Comparison of ENCODE assay signal across 1 fruit fly cellular context in genomic region chr2L:7294964-7295363, dm6.
TF ChIP-seq lines count a peak whose summit lies in the region.

No protein-coding gene starts in this region.

TF ChIP-seq in whole organism, embryonic, 481 proteins besides CTCF, POLR2A, EP300 and RAD21 (continued from another document and continues in another):
- TF ChIP-seq NfI (GFP tag; optimal IDR thresholded peaks at IDR 0.05; lab: Kevin White, UChicago) (no peak), nerfin-1 (tag; optimal IDR thresholded peaks at IDR 0.05; lab: Kevin White, UChicago) (peak; percentile 30), slou (GFP tag; optimal IDR thresholded peaks at IDR 0.05; lab: Kevin White, UChicago) (no peak), ssp (GFP tag; IDR thresholded peaks at IDR 0.05; lab: Robert Waterston, UW) (no peak), tll (GFP tag; optimal IDR thresholded peaks at IDR 0.05; lab: Kevin White, UChicago) (no peak), lmd (GFP tag; IDR thresholded peaks at IDR 0.05; lab: Robert Waterston, UW) (no peak), kay (GFP tag; optimal IDR thresholded peaks at IDR 0.05; lab: Kevin White, UChicago) (no peak), CG10147 (GFP tag; optimal IDR thresholded peaks at IDR 0.05; lab: Kevin White, UChicago) (no peak), CG2889 (GFP tag; IDR thresholded peaks at IDR 0.05; lab: Robert Waterston, UW) (no peak), CG6654 (GFP tag; optimal IDR thresholded peaks at IDR 0.05; lab: Kevin White, UChicago) (peak; percentile 5), CG11723 (GFP tag; optimal IDR thresholded peaks at IDR 0.05; lab: Kevin White, UChicago) (no peak), CG7839 (tag; optimal IDR thresholded peaks at IDR 0.05; lab: Kevin White, UChicago) (peak; percentile 10), tx (GFP tag; optimal IDR thresholded peaks at IDR 0.05; lab: Kevin White, UChicago) (no peak), CG8765 (GFP tag; IDR thresholded peaks at IDR 0.05; lab: Robert Waterston, UW) (no peak), CG15514 (GFP tag; optimal IDR thresholded peaks at IDR 0.05; lab: Kevin White, UChicago) (no peak), dpn (GFP tag; optimal IDR thresholded peaks at IDR 0.05; lab: Kevin White, UChicago) (peak in 1 of 2 experiments; percentile 29), trem (tag; optimal IDR thresholded peaks at IDR 0.05; lab: Kevin White, UChicago) (peak; percentile 38), CG8478 (optimal IDR thresholded peaks at IDR 0.05; lab: Kevin White, UChicago) (no peak), CG1832 (GFP tag; optimal IDR thresholded peaks at IDR 0.05; lab: Kevin White, UChicago) (no peak), gcm (GFP tag; optimal IDR thresholded peaks at IDR 0.05; lab: Kevin White, UChicago) (peak; percentile 53), CG13296 (GFP tag; optimal IDR thresholded peaks at IDR 0.05; lab: Kevin White, UChicago) (no peak), E2f1 (GFP tag; IDR thresholded peaks at IDR 0.05; lab: Robert Waterston, UW) (no peak), ewg (GFP tag; optimal IDR thresholded peaks at IDR 0.05; lab: Kevin White, UChicago) (no peak), CG18262 (tag; optimal IDR thresholded peaks at IDR 0.05; lab: Kevin White, UChicago) (peak; percentile 73), Sox102F (GFP tag; optimal IDR thresholded peaks at IDR 0.05; lab: Kevin White, UChicago) (no peak), CG8944 (GFP tag; optimal IDR thresholded peaks at IDR 0.05; lab: Kevin White, UChicago) (no peak), dmrt99B (tag; optimal IDR thresholded peaks at IDR 0.05; lab: Kevin White, UChicago) (peak; percentile 55), CG15479 (GFP tag; optimal IDR thresholded peaks at IDR 0.05; lab: Kevin White, UChicago) (no peak), run (tag; optimal IDR thresholded peaks at IDR 0.05; lab: Kevin White, UChicago) (no peak), unpg (GFP tag; optimal IDR thresholded peaks at IDR 0.05; lab: Kevin White, UChicago) (no peak), CG34224 (GFP tag; IDR thresholded peaks at IDR 0.05; lab: Robert Waterston, UW; ENCODE audit: partially characterized antibody) (no peak), CG4360 (GFP tag; IDR thresholded peaks at IDR 0.05; lab: Robert Waterston, UW) (no peak), crp (GFP tag; optimal IDR thresholded peaks at IDR 0.05; lab: Kevin White, UChicago) (no peak), crc (GFP tag; optimal IDR thresholded peaks at IDR 0.05; lab: Kevin White, UChicago) (no peak), dimm (GFP tag; IDR thresholded peaks at IDR 0.05; lab: Robert Waterston, UW) (no peak), tup (GFP tag; optimal IDR thresholded peaks at IDR 0.05; lab: Kevin White, UChicago) (no peak), CG12744 (GFP tag; optimal IDR thresholded peaks at IDR 0.05; lab: Kevin White, UChicago) (no peak), Abd-B (GFP tag; optimal IDR thresholded peaks at IDR 0.05; lab: Kevin White, UChicago) (no peak), Bgb (GFP tag; IDR thresholded peaks at IDR 0.05; lab: Robert Waterston, UW; ENCODE audit: partially characterized antibody) (no peak), zf30C (GFP tag; optimal IDR thresholded peaks at IDR 0.05; lab: Kevin White, UChicago) (no peak), CG15696 (tag; optimal IDR thresholded peaks at IDR 0.05; lab: Kevin White, UChicago) (peak; percentile 71), ab (GFP tag; optimal IDR thresholded peaks at IDR 0.05; lab: Kevin White, UChicago) (no peak), esg (GFP tag; conservative IDR thresholded peaks at IDR 0.05; lab: Robert Waterston, UW) (peak; percentile 42), bab2 (GFP tag; optimal IDR thresholded peaks at IDR 0.05; lab: Kevin White, UChicago) (no peak), jigr1 (GFP tag; IDR thresholded peaks at IDR 0.05; lab: Robert Waterston, UW) (no peak), CkIIα-i1 (GFP tag; IDR thresholded peaks at IDR 0.05; lab: Robert Waterston, UW) (no peak), GATAe (GFP tag; conservative IDR thresholded peaks at IDR 0.05; lab: Robert Waterston, UW) (no peak), wek (GFP tag; optimal IDR thresholded peaks at IDR 0.05; lab: Kevin White, UChicago) (no peak), zen (tag; optimal IDR thresholded peaks at IDR 0.05; lab: Kevin White, UChicago) (peak; percentile 50), CG1529 (GFP tag; optimal IDR thresholded peaks at IDR 0.05; lab: Kevin White, UChicago) (no peak), chinmo (GFP tag; IDR thresholded peaks at IDR 0.05; lab: Robert Waterston, UW; ENCODE audit: partially characterized antibody) (no peak), ind (GFP tag; optimal IDR thresholded peaks at IDR 0.05; lab: Kevin White, UChicago) (peak; percentile 22), CG6683 (GFP tag; optimal IDR thresholded peaks at IDR 0.05; lab: Kevin White, UChicago) (no peak), seq (GFP tag; IDR thresholded peaks at IDR 0.05; lab: Robert Waterston, UW) (no peak), klu (GFP tag; IDR thresholded peaks at IDR 0.05; lab: Robert Waterston, UW) (no peak), ash1 (GFP tag; optimal IDR thresholded peaks at IDR 0.05; lab: Kevin White, UChicago) (no peak), dysf (GFP tag; IDR thresholded peaks at IDR 0.05; lab: Robert Waterston, UW) (no peak), Eip74EF (GFP tag; optimal IDR thresholded peaks at IDR 0.05; lab: Kevin White, UChicago) (no peak), abd-A (tag; optimal IDR thresholded peaks at IDR 0.05; lab: Kevin White, UChicago) (no peak), CG6175 (GFP tag; IDR thresholded peaks at IDR 0.05; lab: Robert Waterston, UW) (no peak), HLHmδ (GFP tag; optimal IDR thresholded peaks at IDR 0.05; lab: Kevin White, UChicago) (no peak), HHEX (GFP tag; optimal IDR thresholded peaks at IDR 0.05; lab: Kevin White, UChicago) (peak; percentile 4), CG16813 (GFP tag; IDR thresholded peaks at IDR 0.05; lab: Robert Waterston, UW; ENCODE audit: partially characterized antibody) (no peak), pzg (GFP tag; optimal IDR thresholded peaks at IDR 0.05; lab: Kevin White, UChicago) (no peak), CG31224 (GFP tag; IDR thresholded peaks at IDR 0.05; lab: Robert Waterston, UW) (no peak), CG7786 (GFP tag; optimal IDR thresholded peaks at IDR 0.05; lab: Kevin White, UChicago) (no peak), zen2 (GFP tag; IDR thresholded peaks at IDR 0.05; lab: Robert Waterston, UW; ENCODE audit: partially characterized antibody) (no peak), Rx (GFP tag; IDR thresholded peaks at IDR 0.05; lab: Robert Waterston, UW) (no peak), maf-S (GFP tag; optimal IDR thresholded peaks at IDR 0.05; lab: Kevin White, UChicago) (no peak), CG6689 (GFP tag; IDR thresholded peaks at IDR 0.05; lab: Robert Waterston, UW) (peak; percentile 39), dmrt11E (tag; optimal IDR thresholded peaks at IDR 0.05; lab: Kevin White, UChicago) (peak; percentile 66), D19A (tag; optimal IDR thresholded peaks at IDR 0.05; lab: Kevin White, UChicago) (peak; percentile 36), Drgx (GFP tag; IDR thresholded peaks at IDR 0.05; lab: Robert Waterston, UW) (no peak), Bteb2 (GFP tag; optimal IDR thresholded peaks at IDR 0.05; lab: Kevin White, UChicago) (no peak), pum (GFP tag; optimal IDR thresholded peaks at IDR 0.05; lab: Kevin White, UChicago) (no peak), pho (GFP tag; optimal IDR thresholded peaks at IDR 0.05; lab: Kevin White, UChicago) (no peak), bbx (GFP tag; IDR thresholded peaks at IDR 0.05; lab: Robert Waterston, UW; ENCODE audit: partially characterized antibody) (no peak), TFAM (GFP tag; optimal IDR thresholded peaks at IDR 0.05; lab: Kevin White, UChicago) (no peak), CG2875 (GFP tag; optimal IDR thresholded peaks at IDR 0.05; lab: Kevin White, UChicago) (peak; percentile 6), Taf1 (GFP tag; IDR thresholded peaks at IDR 0.05; lab: Robert Waterston, UW) (no peak), CG7357 (GFP tag; IDR thresholded peaks at IDR 0.05; lab: Robert Waterston, UW) (no peak), CG16815 (GFP tag; optimal IDR thresholded peaks at IDR 0.05; lab: Kevin White, UChicago) (peak; percentile 34), Dp (GFP tag; optimal IDR thresholded peaks at IDR 0.05; lab: Kevin White, UChicago) (no peak), Hmr (GFP tag; optimal IDR thresholded peaks at IDR 0.05; lab: Kevin White, UChicago) (no peak), kni (GFP tag; optimal IDR thresholded peaks at IDR 0.05; lab: Kevin White, UChicago) (no peak), wdn (GFP tag; IDR thresholded peaks at IDR 0.05; lab: Robert Waterston, UW) (no peak), CG34376 (GFP tag; optimal IDR thresholded peaks at IDR 0.05; lab: Kevin White, UChicago) (no peak), CG4404 (GFP tag; IDR thresholded peaks at IDR 0.05; lab: Robert Waterston, UW) (peak; percentile 59), Dek (tag; optimal IDR thresholded peaks at IDR 0.05; lab: Kevin White, UChicago) (no peak), Ssrp (tag; optimal IDR thresholded peaks at IDR 0.05; lab: Kevin White, UChicago) (peak; percentile 9), E2f2 (GFP tag; IDR thresholded peaks at IDR 0.05; lab: Robert Waterston, UW) (no peak), CG9876 (GFP tag; optimal IDR thresholded peaks at IDR 0.05; lab: Kevin White, UChicago) (no peak), Side (GFP tag; optimal IDR thresholded peaks at IDR 0.05; lab: Kevin White, UChicago) (no peak), CG17912 (GFP tag; optimal IDR thresholded peaks at IDR 0.05; lab: Kevin White, UChicago) (no peak), CG1602 (GFP tag; optimal IDR thresholded peaks at IDR 0.05; lab: Kevin White, UChicago) (no peak), CG4854 (GFP tag; optimal IDR thresholded peaks at IDR 0.05; lab: Kevin White, UChicago) (no peak), ham (GFP tag; IDR thresholded peaks at IDR 0.05; lab: Robert Waterston, UW) (no peak), CG11085 (GFP tag; IDR thresholded peaks at IDR 0.05; lab: Robert Waterston, UW) (no peak), jing (GFP tag; optimal IDR thresholded peaks at IDR 0.05; lab: Kevin White, UChicago) (no peak), knrl (GFP tag; IDR thresholded peaks at IDR 0.05; lab: Robert Waterston, UW; ENCODE audit: partially characterized antibody) (no peak), gce (GFP tag; IDR thresholded peaks at IDR 0.05; lab: Robert Waterston, UW) (no peak), CG6791 (GFP tag; IDR thresholded peaks at IDR 0.05; lab: Robert Waterston, UW; ENCODE audit: partially characterized antibody) (no peak), CG1647 (GFP tag; optimal IDR thresholded peaks at IDR 0.05; lab: Kevin White, UChicago) (no peak), CG10959 (GFP tag; IDR thresholded peaks at IDR 0.05; lab: Robert Waterston, UW) (peak; percentile 42; the same call in 1 of the 2 replicates), CG3281 (GFP tag; optimal IDR thresholded peaks at IDR 0.05; lab: Kevin White, UChicago) (no peak), CG14965 (GFP tag; optimal IDR thresholded peaks at IDR 0.05; lab: Kevin White, UChicago; ENCODE audit: borderline replicate concordance) (no peak), da (GFP tag; optimal IDR thresholded peaks at IDR 0.05; lab: Kevin White, UChicago) (no peak), CG5245 (GFP tag; optimal IDR thresholded peaks at IDR 0.05; lab: Kevin White, UChicago) (no peak), PHDP (tag; optimal IDR thresholded peaks at IDR 0.05; lab: Kevin White, UChicago) (peak; percentile 32), Optix (GFP tag; IDR thresholded peaks at IDR 0.05; lab: Robert Waterston, UW) (no peak), Adf1 (GFP tag; IDR thresholded peaks at IDR 0.05; lab: Robert Waterston, UW) (no peak), CG3995 (GFP tag; optimal IDR thresholded peaks at IDR 0.05; lab: Kevin White, UChicago) (no peak), trh (GFP tag; optimal IDR thresholded peaks at IDR 0.05; lab: Kevin White, UChicago) (no peak), CG6254 (GFP tag; optimal IDR thresholded peaks at IDR 0.05; lab: Kevin White, UChicago) (peak; percentile 45), Usf (GFP tag; optimal IDR thresholded peaks at IDR 0.05; lab: Kevin White, UChicago) (peak; percentile 30), CG7928 (GFP tag; optimal IDR thresholded peaks at IDR 0.05; lab: Kevin White, UChicago) (no peak), Hr51 (GFP tag; optimal IDR thresholded peaks at IDR 0.05; lab: Kevin White, UChicago) (no peak), CG8281 (tag; optimal IDR thresholded peaks at IDR 0.05; lab: Kevin White, UChicago) (no peak), HmgZ (tag; optimal IDR thresholded peaks at IDR 0.05; lab: Kevin White, UChicago) (no peak), mirr (GFP tag; optimal IDR thresholded peaks at IDR 0.05; lab: Kevin White, UChicago) (no peak), bowl (GFP tag; IDR thresholded peaks at IDR 0.05; lab: Robert Waterston, UW) (no peak), Nf-YC (tag; optimal IDR thresholded peaks at IDR 0.05; lab: Kevin White, UChicago) (peak; percentile 33), h (optimal IDR thresholded peaks at IDR 0.05; lab: Kevin White, UChicago) (no peak), Doc3 (GFP tag; IDR thresholded peaks at IDR 0.05; lab: Robert Waterston, UW; ENCODE audit: partially characterized antibody) (no peak), Bdp1 (GFP tag; optimal IDR thresholded peaks at IDR 0.05; lab: Kevin White, UChicago) (no peak), odd (GFP tag; optimal IDR thresholded peaks at IDR 0.05; lab: Kevin White, UChicago) (no peak), cad (GFP tag; optimal IDR thresholded peaks at IDR 0.05; lab: Kevin White, UChicago) (no peak), CG1024 (GFP tag; IDR thresholded peaks at IDR 0.05; lab: Robert Waterston, UW) (no peak), CG2678 (tag; optimal IDR thresholded peaks at IDR 0.05; lab: Kevin White, UChicago) (peak; percentile 51), CG17359 (tag; optimal IDR thresholded peaks at IDR 0.05; lab: Kevin White, UChicago) (peak; percentile 47), peb (GFP tag; IDR thresholded peaks at IDR 0.05; lab: Robert Waterston, UW) (0 out of 2 replicates have a peak, but pooled peaks have one; percentile 12), Mrtf (GFP tag; IDR thresholded peaks at IDR 0.05; lab: Robert Waterston, UW) (no peak), CG11696 (GFP tag; IDR thresholded peaks at IDR 0.05; lab: Robert Waterston, UW) (no peak), sug (tag; optimal IDR thresholded peaks at IDR 0.05; lab: Kevin White, UChicago) (no peak), CG17361 (GFP tag; IDR thresholded peaks at IDR 0.05; lab: Robert Waterston, UW) (0 out of 3 replicates have a peak, but pooled peaks have one; percentile 44), croc (GFP tag; conservative IDR thresholded peaks at IDR 0.05; lab: Robert Waterston, UW) (peak; percentile 40; the same call in 1 of the 3 replicates), pita (GFP tag; optimal IDR thresholded peaks at IDR 0.05; lab: Kevin White, UChicago) (no peak), B-H2 (GFP tag; optimal IDR thresholded peaks at IDR 0.05; lab: Kevin White, UChicago) (no peak), pnt (GFP tag; optimal IDR thresholded peaks at IDR 0.05; lab: Kevin White, UChicago) (no peak)
